Worm (Caenorhabditis elegans) whole organism, late embryonic: ENCODE data around the gene cft-1.
A peak's percentile ranks its signal among the peaks of the same experiment; 100 is the strongest.

ENCODE experiments used
- dve-1 ChIP-seq: sonication (generic microtip); optimal IDR thresholded peaks from 2 replicates; lab custom pipeline; 2017; ENCODE audit warnings: antibody characterized with exemption, mild to moderate bottlenecking, missing genetic modification characterization, missing compliant biosample characterization
- pqm-1 ChIP-seq: sonication (generic microtip); optimal IDR thresholded peaks from 2 replicates; lab custom pipeline; 2016; ENCODE audit warnings: missing genetic modification characterization, missing compliant biosample characterization

ce11 chrV:5576008-5576407 lies 37.4 kb downstream of the cft-1 start:
- TF ChIP-seq dve-1 (tag; lab: Kevin White, UChicago) (peak; percentile 77), pqm-1 (tag; lab: Kevin White, UChicago) (no peak)
